Fruit fly (Drosophila melanogaster): ENCODE results near the gene CG33635.

CG33635 gene

dm6 chr2L:153142-153541 lies 5.3 kb downstream of the CG33635 start, which contains the start of gene CG42399:
CG42399 (minus strand) TSS chr2L:153300.
- TF ChIP-seq CG13204 (GFP tag; optimal IDR thresholded peaks at IDR 0.05) (no peak), rn (GFP tag; IDR thresholded peaks at IDR 0.05) (no peak), Snoo (tag; optimal IDR thresholded peaks at IDR 0.05) (no peak), Pif1B (GFP tag; optimal IDR thresholded peaks at IDR 0.05) (no peak), CG9948 (tag; optimal IDR thresholded peaks at IDR 0.05) (no peak), CG17806 (tag; optimal IDR thresholded peaks at IDR 0.05) (no peak), CG15710 (tag; optimal IDR thresholded peaks at IDR 0.05) (no peak), gl (tag; optimal IDR thresholded peaks at IDR 0.05) (no peak), CG32121 (GFP tag; IDR thresholded peaks at IDR 0.05) (no peak)

- TF ChIP-seq Pif1B (GFP tag; optimal IDR thresholded peaks at IDR 0.05) (no peak), CG8159 (tag; optimal IDR thresholded peaks at IDR 0.05) (no peak), Ets98B (GFP tag; IDR thresholded peaks at IDR 0.05) (no peak), CG34367 (tag; optimal IDR thresholded peaks at IDR 0.05) (no peak), CG13204 (GFP tag; optimal IDR thresholded peaks at IDR 0.05) (no peak), CG4496 (GFP tag; IDR thresholded peaks at IDR 0.05) (no peak), EcR (GFP tag; optimal IDR thresholded peaks at IDR 0.05) (no peak), Snoo (tag; optimal IDR thresholded peaks at IDR 0.05) (no peak), gl (tag; optimal IDR thresholded peaks at IDR 0.05) (no peak)
These were observed 12.0 kb downstream of the CG33635 start for dm6 chr2L:146503-146902.

- TF ChIP-seq EcR (GFP tag; optimal IDR thresholded peaks at IDR 0.05) (peak; percentile 7), CG8301 (tag; optimal IDR thresholded peaks at IDR 0.05) (no peak), Snoo (tag; optimal IDR thresholded peaks at IDR 0.05) (no peak), Ets98B (GFP tag; IDR thresholded peaks at IDR 0.05) (peak; percentile 6; the same call in 1 of the 2 replicates)
These were observed 15.4 kb downstream of the CG33635 start, which contains the start of the genes CG31974 and CG11454 for dm6 chr2L:143088-143487. CG31974 (minus strand) TSS chr2L:143091. CG11454 (plus strand) TSS chr2L:143323.

dm6 chr2L:140849-141248 lies 17.6 kb downstream of the CG33635 start, which contains the start of the genes CG31975 and ovm:
CG31975 (minus strand) TSS chr2L:140992.
ovm (minus strand) TSS chr2L:140992.
- no peak for TF ChIP-seq CG4496 (GFP tag; IDR thresholded peaks at IDR 0.05)
- no peak for TF ChIP-seq Ets98B (GFP tag; IDR thresholded peaks at IDR 0.05)
- TF ChIP-seq CG15710 (tag; optimal IDR thresholded peaks at IDR 0.05): no peak
- no peak for TF ChIP-seq CG32121 (GFP tag; IDR thresholded peaks at IDR 0.05)
- TF ChIP-seq gl (tag; optimal IDR thresholded peaks at IDR 0.05): no peak
- TF ChIP-seq CG8301 (tag; optimal IDR thresholded peaks at IDR 0.05): no peak
- no peak for TF ChIP-seq CG10348 (GFP tag; IDR thresholded peaks at IDR 0.05)
- TF ChIP-seq CG17806 (tag; optimal IDR thresholded peaks at IDR 0.05): no peak
- TF ChIP-seq Pif1B (GFP tag; optimal IDR thresholded peaks at IDR 0.05): no peak
- TF ChIP-seq D1 (tag; optimal IDR thresholded peaks at IDR 0.05): no peak
- no peak for TF ChIP-seq fd96Ca (GFP tag; IDR thresholded peaks at IDR 0.05)
- no peak for TF ChIP-seq CG8159 (tag; optimal IDR thresholded peaks at IDR 0.05)
- no peak for TF ChIP-seq EcR (GFP tag; optimal IDR thresholded peaks at IDR 0.05)
- TF ChIP-seq CG34367 (tag; optimal IDR thresholded peaks at IDR 0.05): no peak
- TF ChIP-seq Snoo (tag; optimal IDR thresholded peaks at IDR 0.05): no peak
- TF ChIP-seq CG13204 (GFP tag; optimal IDR thresholded peaks at IDR 0.05): no peak
- no peak for TF ChIP-seq CG9948 (tag; optimal IDR thresholded peaks at IDR 0.05)

- no peak for TF ChIP-seq CG15710 (tag; optimal IDR thresholded peaks at IDR 0.05)
- no peak for TF ChIP-seq gl (tag; optimal IDR thresholded peaks at IDR 0.05)
- TF ChIP-seq EcR (GFP tag; optimal IDR thresholded peaks at IDR 0.05): no peak
- no peak for TF ChIP-seq CG8159 (tag; optimal IDR thresholded peaks at IDR 0.05)
- no peak for TF ChIP-seq Pif1B (GFP tag; optimal IDR thresholded peaks at IDR 0.05)
- TF ChIP-seq Pif1A (GFP tag; optimal IDR thresholded peaks at IDR 0.05): no peak
- TF ChIP-seq CG32121 (GFP tag; IDR thresholded peaks at IDR 0.05): no peak
- no peak for TF ChIP-seq rn (GFP tag; IDR thresholded peaks at IDR 0.05)
- TF ChIP-seq fd96Ca (GFP tag; IDR thresholded peaks at IDR 0.05): no peak
- TF ChIP-seq CG10348 (GFP tag; IDR thresholded peaks at IDR 0.05): no peak
- no peak for TF ChIP-seq Snoo (tag; optimal IDR thresholded peaks at IDR 0.05)
- no peak for TF ChIP-seq CG8301 (tag; optimal IDR thresholded peaks at IDR 0.05)
- TF ChIP-seq Ets98B (GFP tag; IDR thresholded peaks at IDR 0.05): no peak
These were observed 18.9 kb downstream of the CG33635 start for dm6 chr2L:139610-140009.

- no peak for TF ChIP-seq CG13204 (GFP tag; optimal IDR thresholded peaks at IDR 0.05)
These were observed 20.4 kb downstream of the CG33635 start for dm6 chr2L:138063-138462.

dm6 chr2L:136747-137709 lies 21.4 kb downstream of the CG33635 start:
- TF ChIP-seq CG14655 (GFP tag; optimal IDR thresholded peaks at IDR 0.05) (no peak), CG9948 (tag; optimal IDR thresholded peaks at IDR 0.05) (no peak), CG15710 (tag; optimal IDR thresholded peaks at IDR 0.05) (no peak), Snoo (tag; optimal IDR thresholded peaks at IDR 0.05) (peak; percentile 40), CG17806 (tag; optimal IDR thresholded peaks at IDR 0.05) (no peak), CG8301 (tag; optimal IDR thresholded peaks at IDR 0.05) (no peak), CG13204 (GFP tag; optimal IDR thresholded peaks at IDR 0.05) (no peak), fd96Ca (GFP tag; IDR thresholded peaks at IDR 0.05) (no peak), Ets98B (GFP tag; IDR thresholded peaks at IDR 0.05) (no peak), Pif1B (GFP tag; optimal IDR thresholded peaks at IDR 0.05) (no peak), CG10348 (GFP tag; IDR thresholded peaks at IDR 0.05) (no peak), EcR (GFP tag; optimal IDR thresholded peaks at IDR 0.05) (peak; percentile 14)
